Fruit fly (Drosophila melanogaster) whole organism: Measurements from ENCODE around the gene CG5402.

ENCODE experiments used
- Dll ChIP-seq: fragments of >200 bp; optimal IDR thresholded peaks from 2 replicates; lab custom pipeline; 2017
- EcR ChIP-seq, 2 experiments: fragments of >200 bp; optimal IDR thresholded peaks; 2 replicates each; lab custom pipeline; 2017; ENCODE audit warnings: missing biosample characterization in 2 of 2, missing genetic modification characterization in 2 of 2, missing genetic modification reagents in 2 of 2
- pan ChIP-seq: fragments of >200 bp; optimal IDR thresholded peaks from 2 replicates; lab custom pipeline; 2017
- psq ChIP-seq: fragments of >200 bp; optimal IDR thresholded peaks from 2 replicates; lab custom pipeline; 2017
- usp ChIP-seq: fragments of >200 bp; optimal IDR thresholded peaks from 2 replicates; lab custom pipeline; 2017; ENCODE audit warnings: missing biosample characterization, missing genetic modification characterization, mixed read lengths

dm6 chr3R:27497616-27498015 is 5.1 kb downstream of the CG5402 start:
- no peak for TF ChIP-seq EcR (GFP tag; optimal IDR thresholded peaks at IDR 0.05; lab: Kevin White, UChicago)
- TF ChIP-seq pan (lab: Kevin White, UChicago), result no peak
- no peak for TF ChIP-seq usp (GFP tag; lab: Kevin White, UChicago)
- TF ChIP-seq Dll (lab: Kevin White, UChicago), result no peak
- no peak for TF ChIP-seq psq (lab: Kevin White, UChicago)
